Fruit fly (Drosophila melanogaster) whole organism, pupa: ENCODE measurements around the gene CG2519.

Source experiments
- CG12605 ChIP-seq: fragments of 200-800 bp; sonication (Bioruptor generic); IDR thresholded peaks from 2 replicates; pipeline ENCODE4 v1.3.6; 2022; ENCODE audit warnings: missing biosample characterization, missing genetic modification characterization
- CG13204 ChIP-seq: fragments of 200-800 bp; sonication (Bioruptor generic); optimal IDR thresholded peaks from 2 replicates; lab custom pipeline; 2018; ENCODE audit warnings: missing biosample characterization, mild to moderate bottlenecking, missing genetic modification characterization, moderate library complexity
- CG15710 ChIP-seq: fragments of 200-800 bp; sonication (Bioruptor generic); optimal IDR thresholded peaks from 2 replicates; lab custom pipeline; 2018; ENCODE audit warnings: missing biosample characterization, mild to moderate bottlenecking, missing genetic modification characterization, moderate library complexity
- CG17806 ChIP-seq: fragments of 200-800 bp; sonication (Bioruptor generic); optimal IDR thresholded peaks from 2 replicates; lab custom pipeline; 2018; ENCODE audit warnings: missing biosample characterization, mild to moderate bottlenecking, missing genetic modification characterization, moderate library complexity
- CG34367 ChIP-seq: fragments of 200-800 bp; sonication (Bioruptor generic); optimal IDR thresholded peaks from 2 replicates; lab custom pipeline; 2018; ENCODE audit warnings: missing biosample characterization, mild to moderate bottlenecking, missing genetic modification characterization
- CG4496 ChIP-seq: fragments of 200-800 bp; sonication (Bioruptor generic); IDR thresholded peaks from 3 replicates; pipeline ENCODE4 v1.3.6; 2022; ENCODE audit warnings: missing biosample characterization, missing genetic modification characterization
- CG8159 ChIP-seq: fragments of 200-800 bp; sonication (Bioruptor generic); optimal IDR thresholded peaks from 3 replicates; lab custom pipeline; 2018; ENCODE audit warnings: missing biosample characterization, mild to moderate bottlenecking, missing genetic modification characterization, moderate library complexity
- CG9948 ChIP-seq: fragments of 200-800 bp; sonication (Bioruptor generic); optimal IDR thresholded peaks from 2 replicates; lab custom pipeline; 2018; ENCODE audit warnings: missing biosample characterization, mild to moderate bottlenecking, missing genetic modification characterization, moderate library complexity
- D1 ChIP-seq: fragments of 200-800 bp; sonication (Bioruptor generic); optimal IDR thresholded peaks from 2 replicates; lab custom pipeline; 2018; ENCODE audit warnings: missing biosample characterization, mild to moderate bottlenecking, missing genetic modification characterization, moderate library complexity
- fd96Ca ChIP-seq: fragments of 200-800 bp; sonication (Bioruptor generic); IDR thresholded peaks from 3 replicates; pipeline ENCODE4 v1.3.6; 2022; ENCODE audit warnings: missing biosample characterization, missing genetic modification characterization
- gl ChIP-seq: fragments of 200-800 bp; sonication (Bioruptor generic); optimal IDR thresholded peaks from 2 replicates; lab custom pipeline; 2018; ENCODE audit warnings: missing biosample characterization, mild to moderate bottlenecking, missing genetic modification characterization

DNA sequence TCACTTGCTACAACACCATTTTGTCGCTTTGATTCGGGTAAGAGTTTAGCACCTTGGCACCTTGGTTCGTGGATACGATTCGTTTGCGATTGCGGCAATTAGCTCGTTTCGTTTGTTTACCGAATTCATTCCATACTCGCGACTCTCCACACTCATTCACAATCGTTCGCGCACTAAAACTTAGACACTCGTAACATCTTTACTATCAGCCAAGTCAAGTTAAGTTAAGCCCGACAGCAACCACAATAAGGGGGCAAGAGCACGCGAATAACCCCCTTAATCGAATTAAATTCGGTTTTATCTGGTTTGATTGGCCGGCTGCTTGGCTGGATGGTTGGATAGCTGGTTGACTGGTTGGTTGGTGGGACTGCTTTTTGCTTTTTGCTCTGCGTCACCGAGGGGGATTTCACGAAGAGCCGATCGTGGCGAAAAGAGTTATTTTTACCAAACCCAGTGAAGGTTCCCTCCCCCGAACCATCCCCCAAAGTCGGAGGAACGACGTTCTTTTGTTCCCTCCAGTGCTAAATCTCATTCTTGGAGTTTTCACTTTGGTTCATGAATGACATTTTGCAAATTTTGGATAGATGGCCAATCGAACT, 43.7 kb downstream of the CG2519 start:
- no peak for TF ChIP-seq CG8159 (tag; lab: Kevin White, UChicago)
- TF ChIP-seq D1, result no peak
- no peak for TF ChIP-seq gl (tag; lab: Kevin White, UChicago)
- TF ChIP-seq CG12605, result no peak
- no peak for TF ChIP-seq CG34367 (tag; lab: Kevin White, UChicago)
- no peak for TF ChIP-seq CG9948 (tag; lab: Kevin White, UChicago)
- TF ChIP-seq CG17806 (tag; lab: Kevin White, UChicago), result no peak
- TF ChIP-seq CG15710 (tag; lab: Kevin White, UChicago), result no peak
- no peak for TF ChIP-seq CG4496 (GFP tag; lab: Robert Waterston, UW)
- TF ChIP-seq fd96Ca, result no peak
- no peak for TF ChIP-seq CG13204 (GFP tag; lab: Kevin White, UChicago)
